Fruit fly (Drosophila melanogaster) whole organism, wandering third instar larva: ENCODE measurements around the gene sip1.

Experiments
- Abd-B ChIP-seq: fragments of >200 bp; optimal IDR thresholded peaks from 2 replicates; lab custom pipeline; 2017; ENCODE audit warnings: missing biosample characterization, missing genetic modification characterization
- CrebA ChIP-seq: fragments of 200-800 bp; sonication (Bioruptor generic); optimal IDR thresholded peaks from 2 replicates; lab custom pipeline; 2016; ENCODE audit warnings: missing biosample characterization, mild to moderate bottlenecking, missing genetic modification characterization, borderline replicate concordance
- Dfd ChIP-seq: fragments of >200 bp; optimal IDR thresholded peaks from 2 replicates; lab custom pipeline; 2017; ENCODE audit warnings: missing biosample characterization, missing genetic modification characterization
- Dif ChIP-seq: fragments of 200-275, 200-300 bp; sonication (Bioruptor generic); optimal IDR thresholded peaks from 2 replicates; lab custom pipeline; 2018; ENCODE audit warnings: missing biosample characterization, missing genetic modification characterization; ENCODE audit not compliant: partially characterized antibody
- HLH106 ChIP-seq: fragments of 200-800 bp; optimal IDR thresholded peaks from 3 replicates; lab custom pipeline; 2019; ENCODE audit warnings: missing biosample characterization, mild to moderate bottlenecking, missing genetic modification characterization, moderate library complexity
- Hr83 ChIP-seq: fragments of 200-300 bp; sonication (Bioruptor generic); optimal IDR thresholded peaks from 2 replicates; lab custom pipeline; 2016; ENCODE audit warnings: missing biosample characterization, mild to moderate bottlenecking, missing genetic modification characterization, moderate library complexity; ENCODE audit not compliant: poor library complexity, severe bottlenecking
- Jra ChIP-seq: sonication (Bioruptor generic); optimal IDR thresholded peaks from 2 replicates; lab custom pipeline; 2016; ENCODE audit warnings: missing biosample characterization, missing genetic modification characterization
- Myc ChIP-seq: fragments of >200 bp; optimal IDR thresholded peaks from 2 replicates; lab custom pipeline; 2017
- br ChIP-seq: fragments of 200-800 bp; sonication (Bioruptor generic); optimal IDR thresholded peaks from 2 replicates; lab custom pipeline; 2016; ENCODE audit warnings: missing biosample characterization, missing genetic modification characterization
- foxo ChIP-seq, 2 experiments: fragments of 200-800 bp; sonication (Bioruptor generic); optimal IDR thresholded peaks; 2 replicates in 1 of 2; 3 replicates in 1 of 2; lab custom pipeline; 2016 to 2017; ENCODE audit warnings: missing biosample characterization in 2 of 2, missing genetic modification characterization in 2 of 2
- lola ChIP-seq: fragments of >200 bp; optimal IDR thresholded peaks from 2 replicates; lab custom pipeline; 2017; ENCODE audit warnings: missing biosample characterization, missing genetic modification characterization
- psq ChIP-seq: fragments of 200-800 bp; sonication (Bioruptor generic); optimal IDR thresholded peaks from 3 replicates; lab custom pipeline; 2017; ENCODE audit warnings: missing biosample characterization, mild to moderate bottlenecking, missing genetic modification characterization, moderate library complexity
- sage ChIP-seq: fragments of 200-800 bp; sonication (Bioruptor generic); optimal IDR thresholded peaks from 2 replicates; lab custom pipeline; 2016; ENCODE audit warnings: missing biosample characterization, mild to moderate bottlenecking, missing genetic modification characterization
- usp ChIP-seq: fragments of >200 bp; optimal IDR thresholded peaks from 2 replicates; lab custom pipeline; 2017; ENCODE audit warnings: missing biosample characterization, missing genetic modification characterization

DNA sequence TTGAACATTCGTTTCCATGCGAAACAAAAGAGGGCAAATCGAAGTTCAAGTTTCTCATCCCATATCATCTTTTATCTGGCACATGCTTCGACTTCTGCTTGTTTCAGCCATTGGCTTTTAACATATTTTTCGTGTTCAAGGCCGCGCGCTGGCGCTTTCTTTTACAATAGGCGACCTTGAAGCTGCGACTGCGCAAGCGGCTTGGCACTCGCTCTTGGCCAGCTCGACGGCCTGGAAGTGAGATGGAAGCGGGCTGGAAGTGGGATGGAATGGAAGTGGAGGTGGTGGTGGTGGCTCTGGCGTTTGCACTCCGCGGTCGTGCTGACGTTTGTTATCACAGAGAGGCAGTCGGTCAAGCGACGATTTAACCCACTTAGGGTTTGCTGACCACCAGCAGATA is 21.6 kb downstream of the sip1 start:
- TF ChIP-seq psq (no peak), br (GFP tag; lab: Kevin White, UChicago) (no peak), Abd-B (GFP tag; lab: Kevin White, UChicago) (no peak), sage (GFP tag; lab: Kevin White, UChicago) (no peak), Hr83 (no peak), usp (GFP tag; lab: Kevin White, UChicago) (no peak), Dif (GFP tag; lab: Kevin White, UChicago) (no peak), foxo (GFP tag; optimal IDR thresholded peaks at IDR 0.05; lab: Kevin White, UChicago) (no peak), Dfd (GFP tag; lab: Kevin White, UChicago) (no peak), Jra (GFP tag; lab: Kevin White, UChicago) (no peak), CrebA (GFP tag; lab: Kevin White, UChicago) (no peak), Myc (lab: Kevin White, UChicago) (no peak), lola (no peak), HLH106 (tag; lab: Kevin White, UChicago) (no peak)
